Worm (Caenorhabditis elegans) whole organism, L1 larva: ENCODE measurements around the gene srlf-10.

Source experiments
- C16A3.4 ChIP-seq: fragments of 150-350 bp; optimal IDR thresholded peaks from 2 replicates; lab custom pipeline; 2014; ENCODE audit warnings: missing biosample characterization, missing genetic modification characterization
- aha-1 ChIP-seq: fragments of 150-350 bp; optimal IDR thresholded peaks from 2 replicates; lab custom pipeline; 2014; ENCODE audit warnings: missing biosample characterization, missing genetic modification characterization
- ceh-82 ChIP-seq, 3 experiments: fragments of 150-350 bp in 1 of 3; sonication (generic microtip) in 2 of 3; optimal IDR thresholded peaks; 2 replicates each; lab custom pipeline; 2014 to 2017; ENCODE audit warnings: missing biosample characterization in 3 of 3, missing genetic modification characterization in 3 of 3
- dpl-1 ChIP-seq, 3 experiments: fragments of 150-350 bp in 2 of 3; sonication (generic microtip) in 1 of 3; optimal IDR thresholded peaks; 2 replicates each; lab custom pipeline; 2014 to 2017; ENCODE audit warnings: missing biosample characterization in 3 of 3, missing genetic modification characterization in 3 of 3, missing genetic modification reagents in 3 of 3
- ets-5 ChIP-seq: fragments of 200-800 bp; sonication (Bioruptor generic); IDR thresholded peaks from 2 replicates; pipeline ENCODE4 v1.3.6; 2022; ENCODE audit warnings: missing genetic modification characterization, missing compliant biosample characterization
- fos-1 ChIP-seq: fragments of 150-350 bp; optimal IDR thresholded peaks from 2 replicates; lab custom pipeline; 2014; ENCODE audit warnings: missing biosample characterization, missing genetic modification characterization
- irx-1 ChIP-seq: sonication (generic microtip); optimal IDR thresholded peaks from 2 replicates; lab custom pipeline; 2016; ENCODE audit warnings: missing genetic modification characterization, missing compliant biosample characterization
- jun-1 ChIP-seq: fragments of 150-350 bp; optimal IDR thresholded peaks from 2 replicates; lab custom pipeline; 2014; ENCODE audit warnings: missing biosample characterization, missing genetic modification reagents, missing genetic modification characterization
- lin-14 ChIP-seq: fragments of 200-800 bp; sonication (Bioruptor generic); optimal IDR thresholded peaks from 2 replicates; lab custom pipeline; 2018; ENCODE audit warnings: mild to moderate bottlenecking, missing genetic modification characterization, moderate library complexity, missing compliant biosample characterization
- nhr-11 ChIP-seq: fragments of 150-350 bp; optimal IDR thresholded peaks from 2 replicates; lab custom pipeline; 2014; ENCODE audit warnings: missing biosample characterization, missing genetic modification characterization

DNA sequence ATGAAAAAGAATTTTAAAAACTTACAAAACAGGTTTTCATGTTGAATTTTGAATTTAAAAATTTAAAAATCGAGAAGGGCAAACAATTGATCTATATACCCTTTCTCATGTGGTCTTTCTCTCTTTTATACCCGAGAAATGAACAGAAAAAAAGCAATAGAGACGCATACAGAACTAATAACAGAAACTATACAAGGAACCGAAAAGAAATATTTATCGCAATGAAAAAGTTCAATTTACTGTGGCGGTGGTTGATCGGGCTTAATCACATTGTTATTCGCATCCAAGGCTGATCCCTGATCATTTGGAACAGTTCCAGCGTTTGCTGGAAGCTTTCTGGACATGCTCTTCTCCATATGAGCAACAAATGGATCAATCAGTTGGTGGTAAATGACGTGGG, 23.8 kb upstream of the srlf-10 start, which contains the start of gene T03F6.10:
- TF ChIP-seq dpl-1 (GFP tag; optimal IDR thresholded peaks at IDR 0.05; lab: Kevin White, UChicago): no peak
- TF ChIP-seq ets-5 (GFP tag; lab: Robert Waterston, UW): no peak
- TF ChIP-seq irx-1 (tag; lab: Kevin White, UChicago): no peak
- no peak for TF ChIP-seq lin-14
- no peak for TF ChIP-seq jun-1
- TF ChIP-seq ceh-82 (tag; optimal IDR thresholded peaks at IDR 0.05; lab: Kevin White, UChicago): no peak
- TF ChIP-seq C16A3.4 (tag; lab: Kevin White, UChicago): no peak
- no peak for TF ChIP-seq fos-1 (tag; lab: Kevin White, UChicago)
- no peak for TF ChIP-seq aha-1 (tag; lab: Kevin White, UChicago)
- no peak for TF ChIP-seq nhr-11
